Fruit fly (Drosophila melanogaster): ENCODE measurements around the gene Zyx.

Zyx gene

dm6 chr4:1031137-1031536 lies 33.7 kb downstream of the Zyx start, which contains the start of gene ATPsynbeta:
Gene ATPsynbeta (plus strand): TSS chr4:1031484.
- TF ChIP-seq Eip78C (GFP tag) (peak; percentile 55), CG6808 (GFP tag; optimal IDR thresholded peaks at IDR 0.05) (no peak)

dm6 chr4:1030692-1031110 lies 34.1 kb downstream of the Zyx start:
- TF ChIP-seq esn (GFP tag; optimal IDR thresholded peaks at IDR 0.05) (peak; percentile 15), Eip93F (GFP tag; optimal IDR thresholded peaks at IDR 0.05) (no peak), Ets21C (GFP tag; optimal IDR thresholded peaks at IDR 0.05) (no peak), eg (GFP tag; IDR thresholded peaks at IDR 0.05) (no peak), CG8632 (GFP tag; optimal IDR thresholded peaks at IDR 0.05) (no peak), CG6792 (GFP tag; optimal IDR thresholded peaks at IDR 0.05) (no peak), CG8319 (GFP tag; optimal IDR thresholded peaks at IDR 0.05) (peak; percentile 12), CG10669 (GFP tag; optimal IDR thresholded peaks at IDR 0.05) (no peak), vri (GFP tag; optimal IDR thresholded peaks at IDR 0.05) (no peak), CG3919 (GFP tag; optimal IDR thresholded peaks at IDR 0.05) (no peak), CG6854 (GFP tag; optimal IDR thresholded peaks at IDR 0.05) (no peak), Eip78C (GFP tag) (peak; percentile 38), svp (GFP tag) (no peak), CG7368 (GFP tag; optimal IDR thresholded peaks at IDR 0.05) (no peak), Lpt (GFP tag; optimal IDR thresholded peaks at IDR 0.05) (no peak), CG4318 (GFP tag; optimal IDR thresholded peaks at IDR 0.05) (no peak), pdm3 (GFP tag; optimal IDR thresholded peaks at IDR 0.05) (peak; percentile 21), CG6808 (GFP tag; optimal IDR thresholded peaks at IDR 0.05) (no peak), topi (GFP tag; optimal IDR thresholded peaks at IDR 0.05) (no peak), achi (GFP tag; optimal IDR thresholded peaks at IDR 0.05) (no peak), CG8119 (GFP tag; IDR thresholded peaks at IDR 0.05) (no peak), CG11294 (GFP tag; IDR thresholded peaks at IDR 0.05) (no peak), Sox14 (GFP tag; optimal IDR thresholded peaks at IDR 0.05) (no peak), dac (GFP tag; optimal IDR thresholded peaks at IDR 0.05) (no peak), salr (GFP tag; optimal IDR thresholded peaks at IDR 0.05) (no peak), CG15336 (GFP tag; IDR thresholded peaks at IDR 0.05) (no peak), Blimp-1 (GFP tag; optimal IDR thresholded peaks at IDR 0.05) (no peak), OdsH (GFP tag; optimal IDR thresholded peaks at IDR 0.05) (no peak), Met (GFP tag; optimal IDR thresholded peaks at IDR 0.05) (no peak), CG1621 (tag; optimal IDR thresholded peaks at IDR 0.05) (no peak), Sox15 (GFP tag; optimal IDR thresholded peaks at IDR 0.05) (no peak), dsx (GFP tag; optimal IDR thresholded peaks at IDR 0.05; ENCODE audit: poor library complexity, severe bottlenecking) (no peak), ss (GFP tag; optimal IDR thresholded peaks at IDR 0.05) (no peak), Hr38 (GFP tag; optimal IDR thresholded peaks at IDR 0.05) (no peak), cyc (GFP tag; optimal IDR thresholded peaks at IDR 0.05) (peak; percentile 0), acj6 (GFP tag; optimal IDR thresholded peaks at IDR 0.05) (no peak), CG6163 (GFP tag; IDR thresholded peaks at IDR 0.05) (no peak), fd59A (GFP tag; optimal IDR thresholded peaks at IDR 0.05) (no peak), CG34406 (GFP tag; optimal IDR thresholded peaks at IDR 0.05) (no peak), Gug (GFP tag; IDR thresholded peaks at IDR 0.05) (no peak), fkh (GFP tag; optimal IDR thresholded peaks at IDR 0.05) (no peak), spab (GFP tag; optimal IDR thresholded peaks at IDR 0.05) (no peak), Hr4 (GFP tag; optimal IDR thresholded peaks at IDR 0.05) (no peak), CG11902 (GFP tag; optimal IDR thresholded peaks at IDR 0.05) (no peak), Sox102F (GFP tag; optimal IDR thresholded peaks at IDR 0.05) (no peak), Smox (GFP tag; optimal IDR thresholded peaks at IDR 0.05) (no peak), CG16779 (tag; optimal IDR thresholded peaks at IDR 0.05) (no peak), Eip75B (GFP tag; optimal IDR thresholded peaks at IDR 0.05) (no peak), Hr39 (GFP tag; optimal IDR thresholded peaks at IDR 0.05) (peak; percentile 26), fd85E (GFP tag; optimal IDR thresholded peaks at IDR 0.05) (no peak), CG3032 (tag; optimal IDR thresholded peaks at IDR 0.05) (no peak)

All from whole organism, prepupa.